Fruit fly (Drosophila melanogaster): Measurements from ENCODE around the gene Ack.

dm6 chr3L:4110212-4110611 is 2.2 kb downstream of the Ack start:
- TF ChIP-seq OdsH (GFP tag; optimal IDR thresholded peaks at IDR 0.05), result no peak
- TF ChIP-seq CG8632 (GFP tag; optimal IDR thresholded peaks at IDR 0.05), result no peak
- TF ChIP-seq CG3032 (tag; optimal IDR thresholded peaks at IDR 0.05), result no peak
- TF ChIP-seq pdm3 (GFP tag; optimal IDR thresholded peaks at IDR 0.05), result no peak
- TF ChIP-seq cyc (GFP tag; optimal IDR thresholded peaks at IDR 0.05), result no peak
- no peak for TF ChIP-seq CG6163 (GFP tag; IDR thresholded peaks at IDR 0.05)
- TF ChIP-seq CG11762 (GFP tag; optimal IDR thresholded peaks at IDR 0.05; ENCODE audit: insufficient read depth), result no peak
- TF ChIP-seq CG11294 (GFP tag; IDR thresholded peaks at IDR 0.05), result no peak
